Worm (Caenorhabditis elegans) whole organism, early embryonic: Measurements from ENCODE around the gene K10H10.13.

Experiments
- B0310.2 ChIP-seq: sonication (generic microtip); optimal IDR thresholded peaks from 2 replicates; lab custom pipeline; 2016; ENCODE audit warnings: mild to moderate bottlenecking, missing genetic modification characterization, missing compliant biosample characterization
- ama-1 ChIP-seq: fragments of 150-350 bp; optimal IDR thresholded peaks from 2 replicates; lab custom pipeline; 2014
- ets-7 ChIP-seq: sonication (generic microtip); optimal IDR thresholded peaks from 2 replicates; lab custom pipeline; 2016; ENCODE audit warnings: missing genotype, missing genetic modification characterization, missing compliant biosample characterization
- flt-1 ChIP-seq: fragments of 200-800 bp; sonication (Bioruptor generic); IDR thresholded peaks from 2 replicates; pipeline ENCODE4 v1.3.6; 2022; ENCODE audit warnings: missing genetic modification characterization, missing compliant biosample characterization
- hnd-1 ChIP-seq: sonication (generic microtip); optimal IDR thresholded peaks from 2 replicates; lab custom pipeline; 2016; ENCODE audit warnings: missing genetic modification characterization, missing compliant biosample characterization
- tbx-11 ChIP-seq: fragments of 200-800 bp; sonication (Bioruptor generic); IDR thresholded peaks from 2 replicates; pipeline ENCODE4 v1.3.6; 2022; ENCODE audit warnings: missing genetic modification characterization, missing compliant biosample characterization
- tbx-37 ChIP-seq: fragments of 200-800 bp; sonication (Bioruptor generic); conservative IDR thresholded peaks from 2 replicates; pipeline ENCODE4 v1.3.6; 2022; ENCODE audit warnings: missing genetic modification reagents, missing genetic modification characterization, missing compliant biosample characterization

ce11 chrII:14479583-14480245 is 31.4 kb downstream of the K10H10.13 start, which contains the start of gene C13B4.1:
- TF ChIP-seq B0310.2 (tag; lab: Kevin White, UChicago) (no peak), hnd-1 (tag; lab: Kevin White, UChicago) (no peak), tbx-11 (GFP tag; lab: Robert Waterston, UW) (no peak), ets-7 (tag; lab: Kevin White, UChicago) (no peak), tbx-37 (GFP tag; lab: Robert Waterston, UW) (no peak), ama-1 (no peak), flt-1 (GFP tag; lab: Robert Waterston, UW) (no peak)
